Worm (Caenorhabditis elegans) whole organism, L1 larva: ENCODE measurements around the gene K01D12.15.

Source experiments
- ceh-82 ChIP-seq, 3 experiments: fragments of 150-350 bp in 1 of 3; sonication (generic microtip) in 2 of 3; optimal IDR thresholded peaks; 2 replicates each; lab custom pipeline; 2014 to 2017; ENCODE audit warnings: missing biosample characterization in 3 of 3, missing genetic modification characterization in 3 of 3
- ets-5 ChIP-seq: fragments of 200-800 bp; sonication (Bioruptor generic); IDR thresholded peaks from 2 replicates; pipeline ENCODE4 v1.3.6; 2022; ENCODE audit warnings: missing genetic modification characterization, missing compliant biosample characterization
- fkh-10 ChIP-seq: sonication (generic microtip); optimal IDR thresholded peaks from 2 replicates; lab custom pipeline; 2017; ENCODE audit warnings: missing biosample characterization, missing genetic modification reagents, missing genetic modification characterization
- lin-14 ChIP-seq: fragments of 200-800 bp; sonication (Bioruptor generic); optimal IDR thresholded peaks from 2 replicates; lab custom pipeline; 2018; ENCODE audit warnings: mild to moderate bottlenecking, missing genetic modification characterization, moderate library complexity, missing compliant biosample characterization
- lin-15B ChIP-seq: fragments of 150-350 bp; sonication (generic microtip); optimal IDR thresholded peaks from 3 replicates; lab custom pipeline; 2014; ENCODE audit warnings: missing biosample characterization, missing genetic modification characterization
- lin-35 ChIP-seq, 2 experiments: fragments of 150-350 bp; optimal IDR thresholded peaks; 2 replicates each; lab custom pipeline; 2014; ENCODE audit warnings: missing biosample characterization in 2 of 2, missing genetic modification characterization in 2 of 2, missing genetic modification reagents in 2 of 2
- lsy-2 ChIP-seq, 2 experiments: fragments of 150-350 bp; optimal IDR thresholded peaks; 2 replicates each; lab custom pipeline; 2014; ENCODE audit warnings: missing biosample characterization in 2 of 2, missing genetic modification characterization in 2 of 2
- mdl-1 ChIP-seq, 2 experiments: fragments of 150-350 bp; optimal IDR thresholded peaks; 2 replicates each; lab custom pipeline; 2014 to 2017; ENCODE audit warnings: missing biosample characterization in 2 of 2, missing genetic modification characterization in 2 of 2, inconsistent platforms in 1 of 2
- mep-1 ChIP-seq: fragments of 150-350 bp; optimal IDR thresholded peaks from 2 replicates; lab custom pipeline; 2014; ENCODE audit warnings: missing biosample characterization, missing genetic modification characterization
- unc-86 ChIP-seq: sonication (generic microtip); optimal IDR thresholded peaks from 2 replicates; lab custom pipeline; 2016; ENCODE audit warnings: missing genetic modification characterization, missing compliant biosample characterization
- xbp-1 ChIP-seq: sonication (generic microtip); optimal IDR thresholded peaks from 2 replicates; lab custom pipeline; 2016; ENCODE audit warnings: missing genetic modification characterization, missing compliant biosample characterization

ce11 chrV:12404544-12404943 lies 18.3 kb downstream of the K01D12.15 start, which contains the start of gene K01D12.9:
- TF ChIP-seq ets-5 (GFP tag; lab: Robert Waterston, UW) (no peak), xbp-1 (tag; lab: Kevin White, UChicago) (no peak), unc-86 (tag; lab: Kevin White, UChicago) (no peak), ceh-82 (tag; optimal IDR thresholded peaks at IDR 0.05; lab: Kevin White, UChicago) (no peak), lin-14 (GFP tag; lab: Kevin White, UChicago) (no peak), mdl-1 (tag; optimal IDR thresholded peaks at IDR 0.05; lab: Kevin White, UChicago) (no peak), lsy-2 (tag; optimal IDR thresholded peaks at IDR 0.05; lab: Kevin White, UChicago) (no peak), lin-35 (GFP tag; optimal IDR thresholded peaks at IDR 0.05; lab: Kevin White, UChicago) (no peak), lin-15B (no peak), fkh-10 (GFP tag; lab: Kevin White, UChicago) (no peak), mep-1 (tag; lab: Kevin White, UChicago) (no peak)
